Worm (Caenorhabditis elegans): Measurements from ENCODE around the gene Y39A1A.17.

DNA sequence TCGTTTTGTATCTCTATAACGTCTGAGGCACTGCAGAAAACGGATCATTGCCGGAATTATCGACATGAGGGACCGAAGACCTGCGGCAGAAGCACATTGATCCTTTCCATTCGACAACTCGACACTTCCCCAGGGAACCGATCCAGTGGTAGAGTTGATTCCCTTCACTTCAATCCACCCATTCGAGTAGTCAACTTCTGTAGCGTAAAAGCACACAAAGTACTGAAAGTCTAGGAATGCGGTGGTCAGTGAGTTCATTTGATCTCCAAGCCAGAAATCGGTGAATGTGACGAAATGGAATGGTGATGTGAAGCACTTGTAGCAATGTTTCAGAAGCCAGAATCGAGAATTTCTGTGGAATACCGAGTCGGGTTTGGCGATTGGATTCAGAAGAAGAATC, 13.6 kb upstream of the Y39A1A.17 start:
- no peak for TF ChIP-seq dmd-4 (tag; optimal IDR thresholded peaks at IDR 0.05; ENCODE audit: borderline replicate concordance)
- no peak for TF ChIP-seq K02D7.2 (tag; optimal IDR thresholded peaks at IDR 0.05)
- no peak for TF ChIP-seq zip-5 (tag; optimal IDR thresholded peaks at IDR 0.05)
- TF ChIP-seq ref-2 (tag; optimal IDR thresholded peaks at IDR 0.05) = no peak
- no peak for TF ChIP-seq ceh-48 (tag; optimal IDR thresholded peaks at IDR 0.05)
- TF ChIP-seq unc-55 (GFP tag; optimal IDR thresholded peaks at IDR 0.05) = no peak
- no peak for TF ChIP-seq K09A11.1 (tag; optimal IDR thresholded peaks at IDR 0.05; ENCODE audit: insufficient read depth)
- no peak for TF ChIP-seq C08G9.2 (tag; optimal IDR thresholded peaks at IDR 0.05)
- no peak for TF ChIP-seq sox-4 (tag; optimal IDR thresholded peaks at IDR 0.05)
- no peak for TF ChIP-seq fax-1 (tag; optimal IDR thresholded peaks at IDR 0.05)
- TF ChIP-seq odd-2 (tag; optimal IDR thresholded peaks at IDR 0.05) = no peak
- TF ChIP-seq pha-4 (tag; optimal IDR thresholded peaks at IDR 0.05) = no peak
